Fruit fly (Drosophila melanogaster): ENCODE measurements around the gene CG43076.

CG43076 gene

DNA sequence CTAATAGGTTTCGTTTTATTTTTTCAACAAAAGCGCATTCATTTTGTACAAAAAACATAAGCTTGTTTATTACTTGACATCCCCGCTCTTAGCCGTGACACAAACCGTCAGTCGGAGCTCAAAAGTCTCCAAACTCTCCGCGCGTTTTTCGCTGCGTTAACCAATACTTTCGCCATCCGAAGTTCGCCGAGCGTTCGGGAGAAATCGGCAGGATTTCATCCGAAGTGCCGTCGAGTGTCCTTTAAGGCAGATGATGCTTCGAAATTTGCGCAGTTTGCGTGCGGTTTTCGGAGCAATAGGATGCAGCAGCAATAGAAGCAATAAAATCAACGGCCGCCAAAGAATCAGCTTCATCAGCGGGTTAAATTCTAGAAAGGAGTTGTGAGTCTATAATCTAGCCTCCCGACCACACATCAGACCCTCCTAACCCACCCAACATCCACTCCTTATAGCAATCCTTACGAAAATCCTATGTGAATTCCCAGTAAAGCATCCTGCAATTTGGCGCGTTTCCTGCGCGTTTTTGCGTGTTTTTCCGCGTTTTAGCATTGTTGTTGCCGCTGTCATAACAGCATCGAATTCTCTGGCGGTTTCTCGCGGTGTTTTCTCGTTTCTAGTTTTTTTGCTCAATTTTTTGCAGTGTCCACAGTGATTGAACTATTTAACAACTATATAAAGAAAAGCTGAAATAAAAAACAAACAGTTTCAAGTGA is 48.1 kb downstream of the CG43076 start, which contains the start of gene CG43737 (continued):
- TF ChIP-seq sd (tag; optimal IDR thresholded peaks at IDR 0.05), result no peak
